Fruit fly (Drosophila melanogaster) whole organism, embryonic: Measurements from ENCODE around the gene Hsp83.
A peak's percentile ranks its signal among the peaks of the same experiment; 100 is the strongest.

Source experiments
- Blimp-1 ChIP-seq: fragments of 200-800 bp; sonication (Bioruptor generic); optimal IDR thresholded peaks from 3 replicates; lab custom pipeline; 2018; ENCODE audit warnings: missing biosample characterization, missing genetic modification characterization, mild to moderate bottlenecking, moderate library complexity, missing genetic modification reagents
- CG10543 ChIP-seq: fragments of 200-800 bp; sonication (Bioruptor generic); optimal IDR thresholded peaks from 3 replicates; lab custom pipeline; 2017; ENCODE audit warnings: missing biosample characterization, mild to moderate bottlenecking, missing genetic modification characterization, moderate library complexity
- CG10959 ChIP-seq: fragments of 200-800 bp; sonication (Bioruptor generic); IDR thresholded peaks from 2 replicates; pipeline ENCODE4 v1.3.6; 2022; ENCODE audit warnings: missing biosample characterization, missing genetic modification characterization
- CG11504 ChIP-seq: fragments of 200-800 bp; sonication (Bioruptor generic); optimal IDR thresholded peaks from 3 replicates; lab custom pipeline; 2019; ENCODE audit warnings: missing biosample characterization, mild to moderate bottlenecking, missing genetic modification characterization, moderate library complexity
- CG13894 ChIP-seq: fragments of 200-800 bp; sonication (Bioruptor generic); optimal IDR thresholded peaks from 3 replicates; lab custom pipeline; 2018; ENCODE audit warnings: missing biosample characterization, mild to moderate bottlenecking, missing genetic modification characterization, moderate library complexity
- CG15011 ChIP-seq: fragments of 200-800 bp; sonication (Bioruptor generic); optimal IDR thresholded peaks from 3 replicates; lab custom pipeline; 2018; ENCODE audit warnings: missing biosample characterization, mild to moderate bottlenecking, missing genetic modification characterization
- CG1602 ChIP-seq: fragments of 200-800 bp; sonication (Bioruptor generic); optimal IDR thresholded peaks from 3 replicates; lab custom pipeline; 2016; ENCODE audit warnings: missing biosample characterization, missing genetic modification characterization
- CG17186 ChIP-seq: fragments of 200-800 bp; sonication (Bioruptor generic); optimal IDR thresholded peaks from 3 replicates; lab custom pipeline; 2017; ENCODE audit warnings: missing biosample characterization, missing genetic modification reagents, missing genetic modification characterization
- CG17361 ChIP-seq: fragments of 200-800 bp; sonication (Bioruptor generic); IDR thresholded peaks from 3 replicates; pipeline ENCODE4 v1.3.6; 2022; ENCODE audit warnings: missing biosample characterization, missing genetic modification characterization
- CG17612 ChIP-seq: fragments of 200-800 bp; sonication (Bioruptor generic); IDR thresholded peaks from 2 replicates; pipeline ENCODE4 v1.3.6; 2022; ENCODE audit warnings: missing biosample characterization, missing genetic modification characterization
- CG18011 ChIP-seq: fragments of 200-800 bp; sonication (Bioruptor generic); optimal IDR thresholded peaks from 2 replicates; lab custom pipeline; 2017; ENCODE audit warnings: missing biosample characterization, missing genetic modification characterization, mild to moderate bottlenecking, moderate library complexity, missing genotype
- CG3065 ChIP-seq: fragments of 200-800 bp; sonication (Bioruptor generic); optimal IDR thresholded peaks from 2 replicates; lab custom pipeline; 2016; ENCODE audit warnings: missing biosample characterization, missing genetic modification characterization
- CG33213 ChIP-seq: fragments of 200-800 bp; sonication (Bioruptor generic); optimal IDR thresholded peaks from 3 replicates; lab custom pipeline; 2016; ENCODE audit warnings: missing biosample characterization, missing genetic modification characterization
- CG42726 ChIP-seq: fragments of 200-800 bp; sonication (Bioruptor generic); IDR thresholded peaks from 2 replicates; pipeline ENCODE4 v1.3.6; 2022; ENCODE audit warnings: missing biosample characterization, missing genetic modification characterization; ENCODE audit not compliant: partially characterized antibody
- CG43689 ChIP-seq: fragments of 200-800 bp; sonication (Bioruptor generic); IDR thresholded peaks from 2 replicates; pipeline ENCODE4 v1.3.6; 2022; ENCODE audit warnings: missing biosample characterization, missing genetic modification characterization
- CG8089 ChIP-seq: fragments of 200-800 bp; sonication (Bioruptor generic); optimal IDR thresholded peaks from 3 replicates; lab custom pipeline; 2016; ENCODE audit warnings: missing biosample characterization, missing genetic modification characterization
- CG8290 ChIP-seq, 3 experiments: fragments of 200-800 bp; sonication (Bioruptor generic); optimal IDR thresholded peaks; 2 replicates each; lab custom pipeline; 2016 to 2019; ENCODE audit warnings: missing biosample characterization in 3 of 3, missing genetic modification characterization in 3 of 3, mild to moderate bottlenecking in 2 of 3, moderate library complexity in 1 of 3
- CG9797 ChIP-seq: fragments of 200-800 bp; sonication (Bioruptor generic); optimal IDR thresholded peaks from 3 replicates; lab custom pipeline; 2018; ENCODE audit warnings: missing biosample characterization, mild to moderate bottlenecking, missing genetic modification characterization
- Deaf1 ChIP-seq: fragments of 200-800 bp; optimal IDR thresholded peaks from 3 replicates; lab custom pipeline; 2019; ENCODE audit warnings: missing biosample characterization, mild to moderate bottlenecking, missing genetic modification characterization, moderate library complexity
- Dfd ChIP-seq, 2 experiments: fragments of >200 bp; optimal IDR thresholded peaks; 2 replicates each; lab custom pipeline; 2017; ENCODE audit warnings: missing biosample characterization in 2 of 2, missing genetic modification characterization in 2 of 2
- Dip3 ChIP-seq: fragments of 200-800 bp; sonication (Bioruptor generic); optimal IDR thresholded peaks from 3 replicates; lab custom pipeline; 2016; ENCODE audit warnings: missing biosample characterization, missing genetic modification characterization
- Dp ChIP-seq: fragments of 200-800 bp; sonication (Bioruptor generic); optimal IDR thresholded peaks from 2 replicates; lab custom pipeline; 2018; ENCODE audit warnings: missing biosample characterization, mild to moderate bottlenecking, missing genetic modification characterization, moderate library complexity
- Hr51 ChIP-seq, 2 experiments: fragments of 200-800 bp; sonication (Bioruptor generic); optimal IDR thresholded peaks; 2 replicates in 1 of 2; 3 replicates in 1 of 2; lab custom pipeline; 2016 to 2018; ENCODE audit warnings: missing biosample characterization in 2 of 2, missing genetic modification characterization in 2 of 2, mild to moderate bottlenecking in 1 of 2, moderate library complexity in 1 of 2
- Lhr ChIP-seq: fragments of 200-800 bp; sonication (Bioruptor generic); optimal IDR thresholded peaks from 3 replicates; lab custom pipeline; 2017; ENCODE audit warnings: mild to moderate bottlenecking, missing biosample characterization, missing genetic modification reagents, missing genetic modification characterization
- Mad ChIP-seq: fragments of 200-800 bp; sonication (Bioruptor generic); optimal IDR thresholded peaks from 2 replicates; lab custom pipeline; 2016; ENCODE audit warnings: missing biosample characterization, missing genetic modification characterization
- Meics ChIP-seq: fragments of 200-800 bp; sonication (Bioruptor generic); optimal IDR thresholded peaks from 2 replicates; lab custom pipeline; 2017; ENCODE audit warnings: missing biosample characterization, mild to moderate bottlenecking, missing genetic modification characterization
- Myb ChIP-seq: fragments of 200-800 bp; sonication (Bioruptor generic); optimal IDR thresholded peaks from 2 replicates; lab custom pipeline; 2016; ENCODE audit warnings: missing biosample characterization, missing genetic modification characterization
- Spps ChIP-seq: fragments of 200-800 bp; sonication (Bioruptor generic); optimal IDR thresholded peaks from 2 replicates; lab custom pipeline; 2018; ENCODE audit warnings: missing biosample characterization, mild to moderate bottlenecking, missing genetic modification characterization
- Sry-β ChIP-seq: fragments of 200-800 bp; sonication (Bioruptor generic); optimal IDR thresholded peaks from 2 replicates; lab custom pipeline; 2018; ENCODE audit warnings: missing biosample characterization, mild to moderate bottlenecking, missing genetic modification characterization, moderate library complexity
- ato ChIP-seq: fragments of 200-800 bp; sonication (Bioruptor generic); IDR thresholded peaks from 2 replicates; pipeline ENCODE4 v1.3.6; 2022; ENCODE audit warnings: missing biosample characterization, missing genetic modification characterization; ENCODE audit not compliant: partially characterized antibody
- bab2 ChIP-seq: fragments of 200-800 bp; sonication (Bioruptor generic); optimal IDR thresholded peaks from 2 replicates; lab custom pipeline; 2016; ENCODE audit warnings: missing biosample characterization, missing genetic modification characterization
- chinmo ChIP-seq: fragments of 200-800 bp; sonication (Bioruptor generic); IDR thresholded peaks from 4 replicates; pipeline ENCODE4 v1.3.6; 2022; ENCODE audit warnings: missing biosample characterization, missing genetic modification characterization; ENCODE audit not compliant: partially characterized antibody
- crol ChIP-seq: fragments of 200-800 bp; sonication (Bioruptor generic); IDR thresholded peaks from 2 replicates; pipeline ENCODE4 v1.3.6; 2022; ENCODE audit warnings: missing biosample characterization, missing genetic modification characterization
- dm ChIP-seq: fragments of 200-800 bp; sonication (Bioruptor generic); optimal IDR thresholded peaks from 3 replicates; lab custom pipeline; 2016; ENCODE audit warnings: missing biosample characterization, missing genetic modification characterization
- fd64A ChIP-seq: fragments of 200-800 bp; sonication (Bioruptor generic); optimal IDR thresholded peaks from 3 replicates; lab custom pipeline; 2018; ENCODE audit warnings: missing biosample characterization, mild to moderate bottlenecking, missing genetic modification characterization
- gcm ChIP-seq: fragments of 200-800 bp; sonication (Bioruptor generic); optimal IDR thresholded peaks from 2 replicates; lab custom pipeline; 2019; ENCODE audit warnings: missing biosample characterization, mild to moderate bottlenecking, missing genetic modification characterization, moderate library complexity
- gfzf ChIP-seq: fragments of 200-800 bp; sonication (Bioruptor generic); optimal IDR thresholded peaks from 2 replicates; lab custom pipeline; 2016; ENCODE audit warnings: missing biosample characterization, mild to moderate bottlenecking, missing genetic modification characterization, moderate library complexity
- lilli ChIP-seq: fragments of 200-800 bp; sonication (Bioruptor generic); optimal IDR thresholded peaks from 3 replicates; lab custom pipeline; 2016; ENCODE audit warnings: missing biosample characterization, missing genetic modification characterization
- pb ChIP-seq: fragments of 200-800 bp; sonication (Bioruptor generic); optimal IDR thresholded peaks from 3 replicates; lab custom pipeline; 2016; ENCODE audit warnings: missing biosample characterization, missing genetic modification characterization
- pfk ChIP-seq: fragments of 200-800 bp; sonication (Bioruptor generic); optimal IDR thresholded peaks from 2 replicates; lab custom pipeline; 2018; ENCODE audit warnings: missing biosample characterization, mild to moderate bottlenecking, missing genetic modification characterization, moderate library complexity
- pita ChIP-seq: fragments of 200-800 bp; sonication (Bioruptor generic); optimal IDR thresholded peaks from 2 replicates; lab custom pipeline; 2017; ENCODE audit warnings: missing biosample characterization, mild to moderate bottlenecking, missing genetic modification characterization
- ro ChIP-seq: fragments of 200-800 bp; sonication (Bioruptor generic); IDR thresholded peaks from 2 replicates; pipeline ENCODE4 v1.3.6; 2022; ENCODE audit warnings: missing biosample characterization, missing genetic modification characterization
- slbo ChIP-seq: fragments of 200-800 bp; sonication (Bioruptor generic); IDR thresholded peaks from 2 replicates; pipeline ENCODE4 v1.3.6; 2022; ENCODE audit warnings: missing biosample characterization, missing genetic modification characterization
- sr ChIP-seq: fragments of 200-800 bp; sonication (Bioruptor generic); IDR thresholded peaks from 3 replicates; pipeline ENCODE4 v1.3.6; 2022; ENCODE audit warnings: missing biosample characterization, missing genetic modification characterization
- toy ChIP-seq: fragments of 200-800 bp; sonication (Bioruptor generic); IDR thresholded peaks from 2 replicates; pipeline ENCODE4 v1.3.6; 2022; ENCODE audit warnings: missing biosample characterization, missing genetic modification characterization
- vnd ChIP-seq: fragments of 200-800 bp; sonication (Bioruptor generic); IDR thresholded peaks from 3 replicates; pipeline ENCODE4 v1.3.6; 2022; ENCODE audit warnings: missing biosample characterization, missing genetic modification characterization; ENCODE audit not compliant: partially characterized antibody
- z ChIP-seq: fragments of 200-800 bp; sonication (Bioruptor generic); IDR thresholded peaks from 3 replicates; pipeline ENCODE4 v1.3.6; 2022; ENCODE audit warnings: missing biosample characterization, missing genetic modification characterization

Hsp83 gene

DNA sequence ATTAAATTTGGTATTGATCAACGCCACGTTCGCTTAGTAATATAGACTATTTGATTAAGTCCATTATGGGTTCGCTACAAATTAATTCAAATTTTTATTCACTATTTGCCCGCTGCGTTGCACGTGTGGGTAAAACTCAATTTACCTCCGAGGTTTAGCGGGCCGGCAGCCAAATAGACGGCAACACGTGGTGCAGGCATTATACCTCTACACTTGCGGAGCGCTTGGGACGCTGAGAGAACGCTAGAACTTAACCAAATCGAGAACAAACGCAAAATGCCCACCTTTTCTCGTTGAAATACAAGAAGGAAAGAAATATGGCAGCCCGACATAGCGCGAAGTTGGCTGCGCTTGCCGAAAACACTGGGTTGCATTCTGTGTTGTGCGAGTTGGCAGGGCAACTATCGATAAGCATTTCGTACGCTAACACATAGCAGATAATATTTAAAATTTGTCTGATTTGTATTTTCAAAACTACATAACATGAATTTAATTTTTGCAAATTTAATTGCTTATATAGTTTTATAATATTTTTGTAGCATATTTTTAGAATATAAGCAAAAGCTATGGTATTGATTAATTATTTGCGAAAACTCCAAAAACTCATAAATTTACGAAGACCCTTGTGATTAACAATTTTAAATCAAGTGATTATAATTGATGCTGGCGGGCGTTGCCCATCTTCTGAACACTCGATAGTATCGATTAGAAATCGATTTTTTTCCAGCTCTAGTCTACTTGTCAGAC, 30.0 kb downstream of the Hsp83 start, which contains the start of the genes RpL28 and eIF1:
Gene RpL28, minus strand, starts transcription at position 318 of the 747 bp plus-strand sequence.
Gene eIF1, plus strand, starts transcription at position 699 of the 747 bp plus-strand sequence.
- TF ChIP-seq Sry-β (GFP tag; lab: Kevin White, UChicago) (peak; percentile 66), CG15011 (GFP tag; lab: Kevin White, UChicago) (peak; percentile 93), CG13894 (tag; lab: Kevin White, UChicago) (peak; percentile 84), ro (GFP tag; lab: Robert Waterston, UW) (peak; percentile 57; the same call in 1 of the 2 replicates), bab2 (GFP tag; lab: Kevin White, UChicago) (peak; percentile 78), CG3065 (peak; percentile 87), vnd (GFP tag; lab: Robert Waterston, UW) (peak; percentile 77), lilli (GFP tag; lab: Kevin White, UChicago) (peak; percentile 91), CG33213 (GFP tag; lab: Kevin White, UChicago) (peak; percentile 93), Spps (tag; lab: Kevin White, UChicago) (peak; percentile 36), dm (peak; percentile 96), CG1602 (peak; percentile 78), Dp (GFP tag; lab: Kevin White, UChicago) (peak; percentile 60), CG10543 (peak; percentile 96), toy (peak; percentile 62; the same call in 1 of the 2 replicates), Hr51 (GFP tag; optimal IDR thresholded peaks at IDR 0.05; lab: Kevin White, UChicago) (peak; percentile 45 to 93), pb (peak; percentile 88), gcm (GFP tag; lab: Kevin White, UChicago) (peak; percentile 75), sr (peak; percentile 89), ato (GFP tag; lab: Robert Waterston, UW) (no peak; the same call in none of the 2 replicates), CG18011 (peak; percentile 83), CG11504 (tag; lab: Kevin White, UChicago) (no peak), Blimp-1 (GFP tag; lab: Kevin White, UChicago) (peak; percentile 69), CG42726 (no peak; the same call in none of the 2 replicates), CG17612 (GFP tag; lab: Robert Waterston, UW) (peak; percentile 54; the same call in 1 of the 2 replicates), chinmo (GFP tag; lab: Robert Waterston, UW) (0 out of 4 replicates have a peak, but pooled peaks have one; percentile 53), CG8290 (GFP tag; optimal IDR thresholded peaks at IDR 0.05; lab: Kevin White, UChicago) (peak; percentile 93), CG8290 (tag; optimal IDR thresholded peaks at IDR 0.05; lab: Kevin White, UChicago) (peak; percentile 89 to 97), Lhr (GFP tag; lab: Kevin White, UChicago) (peak; percentile 94), z (GFP tag; lab: Robert Waterston, UW) (0 out of 3 replicates have a peak, but pooled peaks have one; percentile 29), Myb (GFP tag; lab: Kevin White, UChicago) (peak; percentile 73), CG17361 (GFP tag; lab: Robert Waterston, UW) (peak; percentile 96), CG10959 (GFP tag; lab: Robert Waterston, UW) (peak; percentile 78), pita (no peak), Mad (GFP tag; lab: Kevin White, UChicago) (peak; percentile 94), Dip3 (peak; percentile 91), pfk (GFP tag; lab: Kevin White, UChicago) (peak; percentile 81), CG17186 (peak; percentile 92), Dfd (GFP tag; optimal IDR thresholded peaks at IDR 0.05; lab: Kevin White, UChicago) (no peak), slbo (peak; percentile 91), crol (peak; percentile 36; the same call in 1 of the 2 replicates), gfzf (GFP tag; lab: Kevin White, UChicago) (peak; percentile 31), Meics (GFP tag; lab: Kevin White, UChicago) (peak; percentile 96), Deaf1 (no peak), CG9797 (GFP tag; lab: Kevin White, UChicago) (peak; percentile 71), CG43689 (peak; percentile 83), fd64A (GFP tag; lab: Kevin White, UChicago) (peak; percentile 89), CG8089 (GFP tag; lab: Kevin White, UChicago) (peak; percentile 93)
